Worm (Caenorhabditis elegans) whole organism, L4 larva: Measurements from ENCODE around the gene C30G12.1.

Experiments used
- D1046.2 ChIP-seq: fragments of 200-800 bp; sonication (Bioruptor generic); IDR thresholded peaks from 2 replicates; pipeline ENCODE4 v1.3.6; 2022; ENCODE audit warnings: missing genetic modification characterization, missing compliant biosample characterization
- F37D6.2 ChIP-seq: sonication (generic microtip); optimal IDR thresholded peaks from 2 replicates; lab custom pipeline; 2016; ENCODE audit warnings: mild to moderate bottlenecking, missing genetic modification characterization, missing compliant biosample characterization
- F44E2.7 ChIP-seq: fragments of 200-800 bp; sonication (Bioruptor generic); IDR thresholded peaks from 2 replicates; pipeline ENCODE4 v2.1.2; 2022; ENCODE audit warnings: missing genetic modification characterization, missing compliant biosample characterization
- F49E8.2 ChIP-seq: sonication (generic microtip); optimal IDR thresholded peaks from 2 replicates; lab custom pipeline; 2016; ENCODE audit warnings: missing compliant biosample characterization, mild to moderate bottlenecking, missing genetic modification characterization, borderline replicate concordance
- R02D3.7 ChIP-seq: fragments of 150-350 bp; sonication (generic microtip); optimal IDR thresholded peaks from 3 replicates; lab custom pipeline; 2014; ENCODE audit warnings: missing biosample characterization, missing genetic modification characterization
- Y105C5A.15 ChIP-seq: fragments of 200-800 bp; sonication (Bioruptor generic); IDR thresholded peaks from 2 replicates; pipeline ENCODE4 v1.3.6; 2022; ENCODE audit warnings: missing genetic modification characterization, missing compliant biosample characterization
- Y5F2A.4 ChIP-seq: fragments of 200-800 bp; sonication (Bioruptor generic); optimal IDR thresholded peaks from 2 replicates; lab custom pipeline; 2018; ENCODE audit warnings: mild to moderate bottlenecking, missing genetic modification characterization, missing compliant biosample characterization
- Y75B8A.6 ChIP-seq: fragments of 200-800 bp; sonication (Bioruptor generic); IDR thresholded peaks from 2 replicates; pipeline ENCODE4 v1.3.6; 2022; ENCODE audit warnings: missing genetic modification reagents, missing genetic modification characterization, missing compliant biosample characterization
- aha-1 ChIP-seq: fragments of 150-350 bp; peaks from one replicate; lab custom pipeline; 2014; ENCODE audit warnings: missing biosample characterization, missing genetic modification characterization
- ama-1 ChIP-seq: fragments of 150-350 bp; optimal IDR thresholded peaks from 2 replicates; lab custom pipeline; 2014; ENCODE audit warnings: inconsistent platforms, mixed read lengths
- attf-4 ChIP-seq: sonication (generic microtip); optimal IDR thresholded peaks from 3 replicates; lab custom pipeline; 2017; ENCODE audit warnings: missing biosample characterization, missing genetic modification characterization
- ceh-28 ChIP-seq: fragments of 150-350 bp; optimal IDR thresholded peaks from 2 replicates; lab custom pipeline; 2014; ENCODE audit warnings: missing biosample characterization, missing genetic modification reagents, missing genetic modification characterization
- ceh-44 ChIP-seq: fragments of 200-800 bp; sonication (Bioruptor generic); IDR thresholded peaks from 2 replicates; pipeline ENCODE4 v1.3.6; 2022; ENCODE audit warnings: missing genetic modification reagents, missing genetic modification characterization, missing compliant biosample characterization
- ces-1 ChIP-seq: fragments of 150-350 bp; sonication (generic microtip); optimal IDR thresholded peaks from 4 replicates; lab custom pipeline; 2014; ENCODE audit warnings: missing biosample characterization, missing genetic modification reagents, missing genetic modification characterization
- daf-8 ChIP-seq: fragments of 200-800 bp; sonication (Bioruptor generic); IDR thresholded peaks from 2 replicates; pipeline ENCODE4 v1.3.6; 2022; ENCODE audit warnings: missing genetic modification characterization, missing compliant biosample characterization
- duxl-1 ChIP-seq: sonication (generic microtip); optimal IDR thresholded peaks from 2 replicates; lab custom pipeline; 2016; ENCODE audit warnings: mild to moderate bottlenecking, missing genetic modification characterization, moderate library complexity, missing compliant biosample characterization; ENCODE audit not compliant: poor library complexity
- egl-27 ChIP-seq: sonication (generic microtip); optimal IDR thresholded peaks from 3 replicates; lab custom pipeline; 2017; ENCODE audit warnings: missing biosample characterization, missing genetic modification reagents, missing genetic modification characterization
- egl-43 ChIP-seq: fragments of 200-800 bp; sonication (Bioruptor generic); IDR thresholded peaks from 2 replicates; pipeline ENCODE4 v1.3.6; 2022; ENCODE audit warnings: missing genetic modification reagents, missing genetic modification characterization, missing compliant biosample characterization
- fkh-10 ChIP-seq: fragments of 150-350 bp; optimal IDR thresholded peaks from 2 replicates; lab custom pipeline; 2014; ENCODE audit warnings: missing biosample characterization, missing genetic modification reagents, missing genetic modification characterization
- hif-1 ChIP-seq, 2 experiments: sonication (generic microtip); optimal IDR thresholded peaks; 2 replicates each; lab custom pipeline; 2016 to 2017; ENCODE audit warnings: missing compliant biosample characterization in 2 of 2, missing genetic modification characterization in 2 of 2, missing genetic modification reagents in 2 of 2, missing genotype in 2 of 2, mild to moderate bottlenecking in 1 of 2
- hlh-11 ChIP-seq: fragments of 200-800 bp; sonication (Bioruptor generic); optimal IDR thresholded peaks from 2 replicates; lab custom pipeline; 2018; ENCODE audit warnings: mild to moderate bottlenecking, missing genetic modification characterization, missing compliant biosample characterization
- hlh-30 ChIP-seq: sonication (generic microtip); optimal IDR thresholded peaks from 2 replicates; lab custom pipeline; 2017; ENCODE audit warnings: antibody characterized with exemption, mild to moderate bottlenecking, missing genetic modification characterization, missing compliant biosample characterization; ENCODE audit not compliant: insufficient read depth
- lin-1 ChIP-seq: fragments of 200-800 bp; sonication (Bioruptor generic); IDR thresholded peaks from 2 replicates; pipeline ENCODE4 v1.3.6; 2022; ENCODE audit warnings: missing genetic modification reagents, missing genetic modification characterization, missing compliant biosample characterization
- lin-13 ChIP-seq: fragments of 150-350 bp; optimal IDR thresholded peaks from 2 replicates; lab custom pipeline; 2014; ENCODE audit warnings: missing biosample characterization, missing genetic modification reagents, missing genetic modification characterization
- lin-15B ChIP-seq: fragments of 150-350 bp; sonication (generic microtip); optimal IDR thresholded peaks from 3 replicates; lab custom pipeline; 2014; ENCODE audit warnings: missing biosample characterization, missing genetic modification characterization
- lin-38 ChIP-seq: fragments of 200-800 bp; sonication (Bioruptor generic); IDR thresholded peaks from 2 replicates; pipeline ENCODE4 v1.3.6; 2022; ENCODE audit warnings: missing genetic modification reagents, missing genetic modification characterization, missing compliant biosample characterization
- lin-39 ChIP-seq: fragments of 150-350 bp; optimal IDR thresholded peaks from 2 replicates; lab custom pipeline; 2014; ENCODE audit warnings: missing biosample characterization, missing genetic modification reagents, missing genetic modification characterization
- madf-5 ChIP-seq, 2 experiments: fragments of 200-800 bp; sonication (Bioruptor generic); IDR thresholded peaks; 2 replicates each; pipeline ENCODE4 v1.3.6; 2022; ENCODE audit warnings: missing compliant biosample characterization in 2 of 2, missing genetic modification characterization in 2 of 2
- mes-2 ChIP-seq: sonication (generic microtip); optimal IDR thresholded peaks from 2 replicates; lab custom pipeline; 2016; ENCODE audit warnings: missing genotype, mild to moderate bottlenecking, missing genetic modification characterization, missing compliant biosample characterization; ENCODE audit not compliant: poor library complexity, severe bottlenecking
- mxl-3 ChIP-seq: fragments of 200-800 bp; sonication (Bioruptor generic); optimal IDR thresholded peaks from 2 replicates; lab custom pipeline; 2018; ENCODE audit warnings: mild to moderate bottlenecking, missing genetic modification characterization, missing compliant biosample characterization
- nhr-10 ChIP-seq: fragments of 150-350 bp; optimal IDR thresholded peaks from 2 replicates; lab custom pipeline; 2014; ENCODE audit warnings: missing biosample characterization, missing genetic modification characterization
- nhr-11 ChIP-seq: fragments of 150-350 bp; optimal IDR thresholded peaks from 2 replicates; lab custom pipeline; 2014; ENCODE audit warnings: missing biosample characterization, missing genetic modification characterization
- nhr-111 ChIP-seq: fragments of 200-800 bp; sonication (Bioruptor generic); optimal IDR thresholded peaks from 2 replicates; lab custom pipeline; 2018; ENCODE audit warnings: mild to moderate bottlenecking, missing genetic modification characterization, missing compliant biosample characterization
- nhr-237 ChIP-seq: sonication (generic microtip); optimal IDR thresholded peaks from 2 replicates; lab custom pipeline; 2017; ENCODE audit warnings: missing biosample characterization, missing genetic modification characterization
- nhr-25 ChIP-seq: sonication (generic microtip); optimal IDR thresholded peaks from 2 replicates; lab custom pipeline; 2017; ENCODE audit warnings: missing genetic modification characterization, mild to moderate bottlenecking, missing compliant biosample characterization, antibody characterized with exemption, moderate library complexity, borderline replicate concordance; ENCODE audit not compliant: insufficient read depth
- nhr-28 ChIP-seq: fragments of 150-350 bp; optimal IDR thresholded peaks from 2 replicates; lab custom pipeline; 2014; ENCODE audit warnings: missing biosample characterization, missing genetic modification characterization
- nhr-42 ChIP-seq: fragments of 200-800 bp; sonication (Bioruptor generic); IDR thresholded peaks from 2 replicates; pipeline ENCODE4 v1.3.6; 2022; ENCODE audit warnings: missing genetic modification characterization, missing compliant biosample characterization
- rbr-2 ChIP-seq: sonication (generic microtip); optimal IDR thresholded peaks from 2 replicates; lab custom pipeline; 2016; ENCODE audit warnings: missing genotype, missing genetic modification characterization, missing compliant biosample characterization
- saeg-2 ChIP-seq: fragments of 200-800 bp; sonication (Bioruptor generic); IDR thresholded peaks from 2 replicates; pipeline ENCODE4 v1.3.6; 2022; ENCODE audit warnings: missing genetic modification reagents, missing genetic modification characterization, missing compliant biosample characterization
- set-16 ChIP-seq: fragments of 200-800 bp; sonication (Bioruptor generic); IDR thresholded peaks from 2 replicates; pipeline ENCODE4 v1.3.6; 2022; ENCODE audit warnings: missing genetic modification reagents, missing genetic modification characterization, missing compliant biosample characterization
- skn-1 ChIP-seq: fragments of 150-350 bp; optimal IDR thresholded peaks from 2 replicates; lab custom pipeline; 2014; ENCODE audit warnings: missing biosample characterization, missing genetic modification characterization
- snpc-1.2 ChIP-seq: fragments of 200-800 bp; sonication (Bioruptor generic); IDR thresholded peaks from 2 replicates; pipeline ENCODE4 v1.3.6; 2022; ENCODE audit warnings: missing genetic modification reagents, missing genetic modification characterization, missing compliant biosample characterization
- spr-1 ChIP-seq: sonication (generic microtip); optimal IDR thresholded peaks from 2 replicates; lab custom pipeline; 2016; ENCODE audit warnings: mild to moderate bottlenecking, missing genetic modification characterization, missing compliant biosample characterization
- spr-3 ChIP-seq: fragments of 200-800 bp; sonication (Bioruptor generic); optimal IDR thresholded peaks from 2 replicates; lab custom pipeline; 2018; ENCODE audit warnings: mild to moderate bottlenecking, missing genetic modification characterization, missing compliant biosample characterization
- unc-130 ChIP-seq: sonication (generic microtip); optimal IDR thresholded peaks from 2 replicates; lab custom pipeline; 2016; ENCODE audit warnings: missing genetic modification reagents, missing genetic modification characterization, missing compliant biosample characterization
- unc-39 ChIP-seq: sonication (generic microtip); optimal IDR thresholded peaks from 2 replicates; lab custom pipeline; 2017; ENCODE audit warnings: missing biosample characterization, missing genetic modification characterization
- unc-62 ChIP-seq, 3 experiments: fragments of 150-350 bp in 1 of 3; sonication (generic microtip); optimal IDR thresholded peaks in 2 of 3; peaks in 1 of 3; 1 replicate in 1 of 3; 2 replicates in 2 of 3; lab custom pipeline; 2014 to 2017; ENCODE audit warnings: missing biosample characterization in 3 of 3, missing genetic modification characterization in 3 of 3, missing genetic modification reagents in 3 of 3, missing genotype in 1 of 3
- zag-1 ChIP-seq: fragments of 150-350 bp; optimal IDR thresholded peaks from 2 replicates; lab custom pipeline; 2014; ENCODE audit warnings: missing biosample characterization, missing genetic modification characterization
- zip-11 ChIP-seq: fragments of 200-800 bp; sonication (Bioruptor generic); IDR thresholded peaks from 2 replicates; pipeline ENCODE4 v1.3.6; 2022; ENCODE audit warnings: missing genetic modification characterization, missing compliant biosample characterization
- zip-2 ChIP-seq: fragments of 150-350 bp; optimal IDR thresholded peaks from 2 replicates; lab custom pipeline; 2014; ENCODE audit warnings: missing biosample characterization, missing genetic modification characterization
- ztf-11 ChIP-seq: fragments of 150-350 bp; optimal IDR thresholded peaks from 2 replicates; lab custom pipeline; 2014; ENCODE audit warnings: missing biosample characterization, missing genetic modification characterization
- ztf-7 ChIP-seq: fragments of 150-350 bp; optimal IDR thresholded peaks from 2 replicates; lab custom pipeline; 2014; ENCODE audit warnings: missing biosample characterization, missing genetic modification characterization

C30G12.1 gene

ce11 chrII:7337469-7337893 is 38.3 kb downstream of the C30G12.1 start (continued):
- TF ChIP-seq ces-1 (GFP tag; lab: Kevin White, UChicago) (no peak), nhr-28 (tag; lab: Kevin White, UChicago) (peak; percentile 97), zip-2 (tag; lab: Kevin White, UChicago) (no peak), F44E2.7 (GFP tag; lab: Robert Waterston, UW) (no peak), hlh-30 (tag; lab: Kevin White, UChicago) (peak; percentile 90), set-16 (no peak), madf-5 (GFP tag; IDR thresholded peaks at IDR 0.05; lab: Robert Waterston, UW) (no peak), lin-39 (tag; lab: Kevin White, UChicago) (no peak), zip-11 (no peak), F49E8.2 (tag; lab: Kevin White, UChicago) (no peak), rbr-2 (peak; percentile 60), hif-1 (tag; optimal IDR thresholded peaks at IDR 0.05; lab: Kevin White, UChicago) (peak; percentile 3 to 91), snpc-1.2 (GFP tag; lab: Robert Waterston, UW) (no peak), R02D3.7 (tag; lab: Kevin White, UChicago) (no peak), hlh-11 (peak; percentile 97), daf-8 (GFP tag; lab: Robert Waterston, UW) (no peak), unc-39 (tag; lab: Kevin White, UChicago) (no peak), ceh-28 (tag; lab: Kevin White, UChicago) (no peak), spr-3 (GFP tag; lab: Kevin White, UChicago) (no peak), Y105C5A.15 (GFP tag; lab: Robert Waterston, UW) (no peak), nhr-111 (GFP tag; lab: Kevin White, UChicago) (no peak), nhr-42 (GFP tag; lab: Robert Waterston, UW) (0 out of 2 replicates have a peak, but pooled peaks have one; percentile 36), saeg-2 (GFP tag; lab: Robert Waterston, UW) (peak; percentile 85), F37D6.2 (no peak), duxl-1 (peak; percentile 22), egl-43 (no peak), nhr-11 (tag; lab: Kevin White, UChicago) (peak; percentile 72), egl-27 (no peak), lin-15B (no peak), unc-130 (GFP tag; lab: Kevin White, UChicago) (no peak), nhr-10 (tag; lab: Kevin White, UChicago) (peak; percentile 32), Y5F2A.4 (GFP tag; lab: Kevin White, UChicago) (no peak), nhr-25 (tag; lab: Kevin White, UChicago) (peak; percentile 80), ama-1 (peak; percentile 46), lin-38 (GFP tag; lab: Robert Waterston, UW) (no peak), skn-1 (no peak), aha-1 (tag; lab: Kevin White, UChicago) (peak; percentile 97), Y75B8A.6 (GFP tag; lab: Robert Waterston, UW) (no peak), D1046.2 (GFP tag; lab: Robert Waterston, UW) (no peak), zag-1 (tag; lab: Kevin White, UChicago) (no peak), ztf-7 (tag; lab: Kevin White, UChicago) (peak; percentile 36), unc-62 (GFP tag; optimal IDR thresholded peaks at IDR 0.05 in 1 of 2; lab: Kevin White, UChicago) (peak in 1 of 2 experiments; percentile 93), unc-62 (tag; optimal IDR thresholded peaks at IDR 0.05; lab: Kevin White, UChicago) (no peak), mes-2 (peak; percentile 65), lin-13 (GFP tag; lab: Kevin White, UChicago) (no peak), nhr-237 (tag; lab: Kevin White, UChicago) (no peak), mxl-3 (peak; percentile 94), attf-4 (tag; lab: Kevin White, UChicago) (no peak), ceh-44 (GFP tag; lab: Robert Waterston, UW) (no peak), spr-1 (tag; lab: Kevin White, UChicago) (peak; percentile 42), lin-1 (GFP tag; lab: Robert Waterston, UW) (peak; percentile 62; the same call in 1 of the 2 replicates), fkh-10 (GFP tag; lab: Kevin White, UChicago) (no peak), ztf-11 (no peak)
